Fruit fly (Drosophila melanogaster) whole organism, embryonic: ENCODE results near the gene CG9733.

Experiments
- Atf3 ChIP-seq: fragments of 200-800 bp; sonication (Bioruptor generic); optimal IDR thresholded peaks from 3 replicates; lab custom pipeline; 2016; ENCODE audit warnings: missing biosample characterization, missing genetic modification characterization
- CG11504 ChIP-seq: fragments of 200-800 bp; sonication (Bioruptor generic); optimal IDR thresholded peaks from 3 replicates; lab custom pipeline; 2019; ENCODE audit warnings: missing biosample characterization, mild to moderate bottlenecking, missing genetic modification characterization, moderate library complexity
- CG13894 ChIP-seq: fragments of 200-800 bp; sonication (Bioruptor generic); optimal IDR thresholded peaks from 3 replicates; lab custom pipeline; 2018; ENCODE audit warnings: missing biosample characterization, mild to moderate bottlenecking, missing genetic modification characterization, moderate library complexity
- CG14050 ChIP-seq: fragments of 200-800 bp; sonication (Bioruptor generic); IDR thresholded peaks from 3 replicates; pipeline ENCODE4 v1.3.6; 2022; ENCODE audit warnings: missing biosample characterization, missing genetic modification characterization
- CG14860 ChIP-seq: fragments of 200-800 bp; sonication (Bioruptor generic); IDR thresholded peaks from 3 replicates; pipeline ENCODE4 v1.3.6; 2022; ENCODE audit warnings: missing biosample characterization, missing genetic modification characterization; ENCODE audit not compliant: partially characterized antibody
- CG17802 ChIP-seq: fragments of 200-800 bp; sonication (Bioruptor generic); optimal IDR thresholded peaks from 2 replicates; lab custom pipeline; 2018; ENCODE audit warnings: missing biosample characterization, mild to moderate bottlenecking, missing genetic modification characterization, moderate library complexity
- CG18262 ChIP-seq: fragments of 200-800 bp; optimal IDR thresholded peaks from 3 replicates; lab custom pipeline; 2019; ENCODE audit warnings: missing biosample characterization, mild to moderate bottlenecking, missing genetic modification characterization, moderate library complexity
- CG2875 ChIP-seq: fragments of 200-800 bp; sonication (Bioruptor generic); optimal IDR thresholded peaks from 2 replicates; lab custom pipeline; 2017; ENCODE audit warnings: missing biosample characterization, mild to moderate bottlenecking, missing genetic modification characterization, missing genetic modification reagents
- CG31365 ChIP-seq: fragments of 200-800 bp; sonication (Bioruptor generic); optimal IDR thresholded peaks from 2 replicates; lab custom pipeline; 2018; ENCODE audit warnings: missing biosample characterization, mild to moderate bottlenecking, missing genetic modification characterization
- CG3281 ChIP-seq: fragments of 200-800 bp; sonication (Bioruptor generic); optimal IDR thresholded peaks from 3 replicates; lab custom pipeline; 2017; ENCODE audit warnings: missing biosample characterization, mild to moderate bottlenecking, missing genetic modification characterization
- CG34422 ChIP-seq: fragments of 200-800 bp; sonication (Bioruptor generic); IDR thresholded peaks from 3 replicates; pipeline ENCODE4 v1.3.6; 2022; ENCODE audit warnings: missing biosample characterization, missing genetic modification characterization
- CG4617 ChIP-seq: fragments of 200-800 bp; sonication (Bioruptor generic); optimal IDR thresholded peaks from 3 replicates; lab custom pipeline; 2016; ENCODE audit warnings: missing biosample characterization, missing genetic modification characterization, borderline replicate concordance
- CG6254 ChIP-seq: fragments of 200-800 bp; sonication (Bioruptor generic); optimal IDR thresholded peaks from 3 replicates; lab custom pipeline; 2017; ENCODE audit warnings: mild to moderate bottlenecking, missing biosample characterization, missing genetic modification reagents, missing genetic modification characterization
- CG6765 ChIP-seq: fragments of 200-800 bp; sonication (Bioruptor generic); optimal IDR thresholded peaks from 3 replicates; lab custom pipeline; 2017; ENCODE audit warnings: missing biosample characterization, mild to moderate bottlenecking, missing genetic modification characterization
- CG7271 ChIP-seq: fragments of 200-800 bp; sonication (Bioruptor generic); optimal IDR thresholded peaks from 2 replicates; lab custom pipeline; 2018; ENCODE audit warnings: missing biosample characterization, mild to moderate bottlenecking, missing genetic modification characterization, moderate library complexity
- CG9215 ChIP-seq: fragments of 200-800 bp; sonication (Bioruptor generic); IDR thresholded peaks from 2 replicates; pipeline ENCODE4 v1.3.6; 2022; ENCODE audit warnings: missing biosample characterization, missing genetic modification characterization
- CG9727 ChIP-seq: fragments of 200-800 bp; sonication (Bioruptor generic); optimal IDR thresholded peaks from 3 replicates; lab custom pipeline; 2017; ENCODE audit warnings: missing biosample characterization, mild to moderate bottlenecking, missing genetic modification characterization
- CHES-1-like ChIP-seq: fragments of 200-800 bp; sonication (Bioruptor generic); optimal IDR thresholded peaks from 2 replicates; lab custom pipeline; 2016; ENCODE audit warnings: missing biosample characterization, missing genetic modification characterization
- CoRest ChIP-seq: fragments of 200-800 bp; sonication (Bioruptor generic); optimal IDR thresholded peaks from 3 replicates; lab custom pipeline; 2018; ENCODE audit warnings: missing biosample characterization, mild to moderate bottlenecking, missing genetic modification characterization, moderate library complexity
- Deaf1 ChIP-seq: fragments of 200-800 bp; optimal IDR thresholded peaks from 3 replicates; lab custom pipeline; 2019; ENCODE audit warnings: missing biosample characterization, mild to moderate bottlenecking, missing genetic modification characterization, moderate library complexity
- Ets65A ChIP-seq: fragments of 200-800 bp; sonication (Bioruptor generic); peaks from one replicate; lab custom pipeline; 2016; ENCODE audit warnings: missing biosample characterization, missing genetic modification characterization
- Ets97D ChIP-seq: fragments of 200-800 bp; sonication (Bioruptor generic); optimal IDR thresholded peaks from 3 replicates; lab custom pipeline; 2016; ENCODE audit warnings: missing biosample characterization, missing genetic modification characterization
- Hr78 ChIP-seq, 2 experiments: fragments of 200-800 bp in 1 of 2; fragments of >200 bp in 1 of 2; sonication (Bioruptor generic) in 1 of 2; optimal IDR thresholded peaks; 2 replicates each; lab custom pipeline; 2017 to 2019; ENCODE audit warnings: missing biosample characterization in 2 of 2, missing genetic modification characterization in 2 of 2, mild to moderate bottlenecking in 1 of 2, moderate library complexity in 1 of 2
- Lim3 ChIP-seq: fragments of 200-800 bp; sonication (Bioruptor generic); IDR thresholded peaks from 2 replicates; pipeline ENCODE4 v1.3.6; 2022; ENCODE audit warnings: missing biosample characterization, missing genetic modification characterization
- Max ChIP-seq: fragments of 200-800 bp; sonication (Bioruptor generic); optimal IDR thresholded peaks from 2 replicates; lab custom pipeline; 2016; ENCODE audit warnings: missing biosample characterization, mild to moderate bottlenecking, missing genetic modification characterization
- PHDP ChIP-seq: fragments of 200-800 bp; sonication (Bioruptor generic); optimal IDR thresholded peaks from 3 replicates; lab custom pipeline; 2018; ENCODE audit warnings: missing biosample characterization, mild to moderate bottlenecking, missing genetic modification characterization, moderate library complexity
- Ptx1 ChIP-seq: fragments of 200-800 bp; sonication (Bioruptor generic); IDR thresholded peaks from 2 replicates; pipeline ENCODE4 v1.3.6; 2022; ENCODE audit warnings: missing biosample characterization, missing genetic modification characterization
- Scr ChIP-seq: fragments of 200-800 bp; sonication (Bioruptor generic); IDR thresholded peaks from 2 replicates; pipeline ENCODE4 v1.3.6; 2022; ENCODE audit warnings: missing biosample characterization, missing genetic modification characterization; ENCODE audit not compliant: partially characterized antibody
- Side ChIP-seq: fragments of 200-800 bp; sonication (Bioruptor generic); optimal IDR thresholded peaks from 2 replicates; lab custom pipeline; 2016; ENCODE audit warnings: missing biosample characterization, missing genetic modification characterization
- YL-1 ChIP-seq: fragments of 200-800 bp; sonication (Bioruptor generic); optimal IDR thresholded peaks from 3 replicates; lab custom pipeline; 2017; ENCODE audit warnings: missing biosample characterization, mild to moderate bottlenecking, missing genetic modification characterization
- az2 ChIP-seq: fragments of 200-800 bp; sonication (Bioruptor generic); optimal IDR thresholded peaks from 3 replicates; lab custom pipeline; 2016; ENCODE audit warnings: missing biosample characterization, missing genetic modification characterization
- bigmax ChIP-seq: fragments of 200-800 bp; sonication (Bioruptor generic); optimal IDR thresholded peaks from 2 replicates; lab custom pipeline; 2018; ENCODE audit warnings: missing biosample characterization, mild to moderate bottlenecking, missing genetic modification characterization
- corto ChIP-seq: fragments of 200-800 bp; sonication (Bioruptor generic); optimal IDR thresholded peaks from 2 replicates; lab custom pipeline; 2016; ENCODE audit warnings: missing biosample characterization, mild to moderate bottlenecking, missing genetic modification characterization, moderate library complexity
- dati ChIP-seq: fragments of 200-800 bp; sonication (Bioruptor generic); IDR thresholded peaks from 2 replicates; pipeline ENCODE4 v1.3.6; 2022; ENCODE audit warnings: missing biosample characterization, missing genetic modification characterization
- dmrt11E ChIP-seq: fragments of 200-800 bp; sonication (Bioruptor generic); optimal IDR thresholded peaks from 3 replicates; lab custom pipeline; 2018; ENCODE audit warnings: missing biosample characterization, mild to moderate bottlenecking, missing genetic modification characterization, moderate library complexity
- fd64A ChIP-seq: fragments of 200-800 bp; sonication (Bioruptor generic); optimal IDR thresholded peaks from 3 replicates; lab custom pipeline; 2018; ENCODE audit warnings: missing biosample characterization, mild to moderate bottlenecking, missing genetic modification characterization
- grn ChIP-seq: fragments of 200-800 bp; sonication (Bioruptor generic); optimal IDR thresholded peaks from 3 replicates; lab custom pipeline; 2017; ENCODE audit warnings: missing biosample characterization, missing genetic modification characterization
- hth ChIP-seq: fragments of >200 bp; optimal IDR thresholded peaks from 2 replicates; lab custom pipeline; 2017; ENCODE audit warnings: inconsistent platforms
- lab ChIP-seq: fragments of 200-800 bp; sonication (Bioruptor generic); optimal IDR thresholded peaks from 3 replicates; lab custom pipeline; 2017; ENCODE audit warnings: missing biosample characterization, missing genetic modification characterization, mild to moderate bottlenecking, moderate library complexity, missing genetic modification reagents
- lov ChIP-seq, 2 experiments: fragments of 200-800 bp in 1 of 2; fragments of >200 bp in 1 of 2; sonication (Bioruptor generic) in 1 of 2; IDR thresholded peaks in 1 of 2; optimal IDR thresholded peaks in 1 of 2; 2 replicates in 1 of 2; 3 replicates in 1 of 2; pipeline versions ENCODE4 v1.3.6 to Lab custom; 2017 to 2022; ENCODE audit warnings: missing biosample characterization in 1 of 2, missing genetic modification characterization in 1 of 2
- nerfin-2 ChIP-seq: fragments of 200-800 bp; sonication (Bioruptor generic); IDR thresholded peaks from 2 replicates; pipeline ENCODE4 v1.3.6; 2022; ENCODE audit warnings: missing biosample characterization, missing genetic modification characterization; ENCODE audit not compliant: partially characterized antibody
- org-1 ChIP-seq: fragments of 200-800 bp; sonication (Bioruptor generic); optimal IDR thresholded peaks from 2 replicates; lab custom pipeline; 2017; ENCODE audit warnings: missing biosample characterization, missing genetic modification characterization
- scrt ChIP-seq: fragments of 200-800 bp; sonication (Bioruptor generic); optimal IDR thresholded peaks from 2 replicates; lab custom pipeline; 2018; ENCODE audit warnings: missing biosample characterization, mild to moderate bottlenecking, missing genetic modification characterization, moderate library complexity
- seq ChIP-seq: fragments of 200-800 bp; sonication (Bioruptor generic); IDR thresholded peaks from 2 replicates; pipeline ENCODE4 v1.3.6; 2022; ENCODE audit warnings: missing biosample characterization, missing genetic modification characterization
- sqz ChIP-seq: fragments of 200-800 bp; sonication (Bioruptor generic); optimal IDR thresholded peaks from 3 replicates; lab custom pipeline; 2018; ENCODE audit warnings: missing biosample characterization, mild to moderate bottlenecking, missing genetic modification characterization
- tgo ChIP-seq: fragments of 200-800 bp; sonication (Bioruptor generic); IDR thresholded peaks from 3 replicates; pipeline ENCODE4 v1.3.6; 2022; ENCODE audit warnings: missing biosample characterization, missing genetic modification characterization
- tx ChIP-seq: fragments of 200-800 bp; sonication (Bioruptor generic); optimal IDR thresholded peaks from 2 replicates; lab custom pipeline; 2016; ENCODE audit warnings: missing biosample characterization, missing genetic modification characterization

Gene CG9733

DNA sequence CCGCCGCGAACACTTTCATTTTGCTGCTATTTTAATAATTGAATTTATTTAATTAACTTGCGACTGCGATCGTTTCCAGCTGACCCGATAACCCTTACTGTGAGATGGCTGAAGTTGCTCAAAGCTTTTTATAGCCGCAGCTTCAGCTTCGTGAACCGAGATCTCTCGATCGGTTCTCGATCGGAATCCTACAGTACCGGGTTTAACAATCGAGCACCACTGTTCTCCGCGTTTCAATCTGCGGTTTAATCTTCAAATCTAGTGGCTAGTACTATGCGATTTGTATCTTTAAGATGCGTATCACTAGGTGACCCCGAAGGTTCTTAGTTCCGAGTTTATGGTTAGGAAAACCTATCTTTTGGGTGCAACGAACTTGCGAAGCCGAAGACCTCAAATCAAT lies at the start of gene CG9733:
Gene CG9733, minus strand, starts transcription at position 101 of the 400 bp plus-strand sequence.
- TF ChIP-seq Deaf1 (tag; lab: Kevin White, UChicago) (peak; percentile 51), CG34422 (GFP tag; lab: Robert Waterston, UW) (no peak), lab (GFP tag; lab: Kevin White, UChicago) (no peak), dmrt11E (tag; lab: Kevin White, UChicago) (no peak), Ets65A (GFP tag; lab: Kevin White, UChicago) (peak; percentile 27), YL-1 (GFP tag; lab: Kevin White, UChicago) (no peak)

DNA sequence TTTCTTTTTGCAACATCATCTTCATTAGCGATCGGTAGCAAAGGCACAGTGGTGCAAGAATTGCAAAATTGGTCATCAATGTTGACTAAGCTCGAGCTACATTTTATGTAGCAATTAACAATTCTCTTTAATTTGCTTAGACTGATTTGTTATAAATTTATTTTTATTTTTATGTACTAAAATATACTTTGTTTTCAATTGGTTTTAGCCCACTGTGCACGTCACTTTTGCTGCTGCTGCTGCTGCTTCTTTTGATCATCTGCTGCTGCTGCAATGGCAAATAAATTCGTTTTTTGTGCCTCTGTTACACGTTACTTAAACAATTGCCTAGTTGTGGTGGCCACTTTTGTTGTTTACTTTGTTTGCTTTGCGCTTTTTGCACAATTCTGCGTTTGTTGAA lies 49.5 kb upstream of the CG9733 start:
- TF ChIP-seq CG14050 (GFP tag; lab: Robert Waterston, UW) (peak; percentile 68), tx (GFP tag; lab: Kevin White, UChicago) (no peak), CG4617 (GFP tag; lab: Kevin White, UChicago) (peak; percentile 22), Ets97D (GFP tag; lab: Kevin White, UChicago) (no peak), corto (GFP tag; lab: Kevin White, UChicago) (peak; percentile 83), fd64A (GFP tag; lab: Kevin White, UChicago) (no peak), PHDP (tag; lab: Kevin White, UChicago) (peak; percentile 79), grn (GFP tag; lab: Kevin White, UChicago) (no peak), CG9215 (GFP tag; lab: Robert Waterston, UW) (peak; percentile 51; the same call in 1 of the 2 replicates), CG6765 (GFP tag; lab: Kevin White, UChicago) (no peak), Max (GFP tag; lab: Kevin White, UChicago) (peak; percentile 60), CG14860 (GFP tag; lab: Robert Waterston, UW) (peak; percentile 48; the same call in 2 of the 3 replicates), CoRest (peak; percentile 79), Ptx1 (GFP tag; lab: Robert Waterston, UW) (peak; percentile 88), dmrt11E (tag; lab: Kevin White, UChicago) (peak; percentile 79), sqz (peak; percentile 52), bigmax (GFP tag; lab: Kevin White, UChicago) (no peak), Hr78 (GFP tag; optimal IDR thresholded peaks at IDR 0.05; lab: Kevin White, UChicago) (peak in 1 of 2 experiments; percentile 22), Scr (GFP tag; lab: Robert Waterston, UW) (no peak), CG7271 (tag; lab: Kevin White, UChicago) (peak; percentile 51), CG11504 (tag; lab: Kevin White, UChicago) (peak; percentile 88), lov (optimal IDR thresholded peaks at IDR 0.05; lab: Kevin White, UChicago) (no peak), lov (GFP tag; IDR thresholded peaks at IDR 0.05; lab: Robert Waterston, UW) (peak; percentile 80; the same call in 2 of the 3 replicates), tgo (GFP tag; lab: Robert Waterston, UW) (peak; percentile 88), CG2875 (GFP tag; lab: Kevin White, UChicago) (peak; percentile 78), az2 (GFP tag; lab: Kevin White, UChicago) (peak; percentile 80), nerfin-2 (GFP tag; lab: Robert Waterston, UW) (no peak; the same call in 1 of the 2 replicates), Lim3 (GFP tag; lab: Robert Waterston, UW) (0 out of 2 replicates have a peak, but pooled peaks have one; percentile 35), Atf3 (peak; percentile 33), Side (GFP tag; lab: Kevin White, UChicago) (no peak), CG13894 (tag; lab: Kevin White, UChicago) (no peak), CG6254 (GFP tag; lab: Kevin White, UChicago) (peak; percentile 71), hth (lab: Kevin White, UChicago) (no peak), scrt (GFP tag; lab: Kevin White, UChicago) (peak; percentile 32), CG31365 (no peak), CHES-1-like (GFP tag; lab: Kevin White, UChicago) (no peak), CG17802 (peak; percentile 61), dati (peak; percentile 65), seq (peak; percentile 87), CG18262 (tag; lab: Kevin White, UChicago) (peak; percentile 80), CG9727 (GFP tag; lab: Kevin White, UChicago) (peak; percentile 74), org-1 (peak; percentile 59), CG3281 (GFP tag; lab: Kevin White, UChicago) (peak; percentile 67)
